Worm (Caenorhabditis elegans) whole organism, young adult: ENCODE results near the gene R03G8.3.

Source experiments
- B0035.1 ChIP-seq: sonication (generic microtip); optimal IDR thresholded peaks from 2 replicates; lab custom pipeline; 2016; ENCODE audit warnings: missing genetic modification characterization, mild to moderate bottlenecking, missing compliant biosample characterization, missing genotype, missing genetic modification reagents
- F22D6.2 ChIP-seq: sonication (generic microtip); optimal IDR thresholded peaks from 2 replicates; lab custom pipeline; 2016; ENCODE audit warnings: mild to moderate bottlenecking, missing genetic modification characterization, missing compliant biosample characterization
- F23B12.7 ChIP-seq: sonication (generic microtip); optimal IDR thresholded peaks from 2 replicates; lab custom pipeline; 2017; ENCODE audit warnings: missing genetic modification characterization, mild to moderate bottlenecking, missing compliant biosample characterization, antibody characterized with exemption, moderate library complexity; ENCODE audit not compliant: insufficient read depth
- nhr-90 ChIP-seq: sonication (generic microtip); optimal IDR thresholded peaks from 2 replicates; lab custom pipeline; 2016; ENCODE audit warnings: missing genotype, mild to moderate bottlenecking, missing genetic modification characterization, missing compliant biosample characterization
- pbrm-1 ChIP-seq: fragments of 200-800 bp; sonication (Bioruptor generic); IDR thresholded peaks from 2 replicates; pipeline ENCODE4 v1.3.6; 2022; ENCODE audit warnings: missing genetic modification reagents, missing genetic modification characterization, missing compliant biosample characterization
- somi-1 ChIP-seq: fragments of 200-800 bp; sonication (Bioruptor generic); optimal IDR thresholded peaks from 2 replicates; lab custom pipeline; 2018; ENCODE audit warnings: mild to moderate bottlenecking, missing genetic modification characterization, missing compliant biosample characterization
- ztf-28 ChIP-seq: fragments of 200-800 bp; sonication (Bioruptor generic); IDR thresholded peaks from 2 replicates; pipeline ENCODE4 v1.3.6; 2022; ENCODE audit warnings: missing genetic modification reagents, missing genetic modification characterization, missing compliant biosample characterization
- ztf-3 ChIP-seq: fragments of 200-800 bp; sonication (Bioruptor generic); optimal IDR thresholded peaks from 2 replicates; lab custom pipeline; 2018; ENCODE audit warnings: mild to moderate bottlenecking, missing genetic modification characterization, missing compliant biosample characterization

DNA sequence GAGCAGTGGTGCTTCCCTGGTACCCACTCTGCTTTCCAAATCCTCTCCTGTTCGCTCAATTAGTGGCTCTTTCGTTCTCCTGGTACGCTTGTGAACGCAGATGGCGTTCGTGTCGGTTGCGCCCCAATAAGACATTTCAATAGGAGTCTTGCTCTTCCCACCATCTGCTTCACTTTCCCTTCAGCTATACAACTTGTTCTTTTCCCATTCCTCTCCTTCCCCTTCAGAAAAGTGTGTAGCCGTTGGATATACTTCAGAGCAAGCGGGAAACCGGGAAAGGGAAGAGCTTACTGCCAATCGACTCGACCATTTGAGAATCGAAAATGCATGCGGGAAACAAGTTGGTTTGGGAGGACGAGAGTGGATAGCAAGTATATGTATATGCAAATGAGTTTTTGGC lies 52.5 kb downstream of the R03G8.3 start:
- TF ChIP-seq ztf-28 (GFP tag; lab: Robert Waterston, UW) (no peak), somi-1 (GFP tag; lab: Kevin White, UChicago) (no peak), pbrm-1 (GFP tag; lab: Robert Waterston, UW) (no peak), F23B12.7 (tag; lab: Kevin White, UChicago) (no peak), B0035.1 (no peak), F22D6.2 (tag; lab: Kevin White, UChicago) (no peak), ztf-3 (no peak), nhr-90 (tag; lab: Kevin White, UChicago) (no peak)
